Fruit fly (Drosophila melanogaster): ENCODE data around the gene CG4174.
A peak's percentile ranks its signal among the peaks of the same experiment; 100 is the strongest.

The CG4174 gene

dm6 chr3L:18627657-18628455 is 10.1 kb upstream of the CG4174 start:
- TF ChIP-seq CG17801 (GFP tag; optimal IDR thresholded peaks at IDR 0.05; ENCODE audit: partially characterized antibody), result no peak

dm6 chr3L:18626451-18627079 is 8.8 kb upstream of the CG4174 start:
- TF ChIP-seq CG17801 (GFP tag; optimal IDR thresholded peaks at IDR 0.05; ENCODE audit: partially characterized antibody), result no peak

dm6 chr3L:18625786-18626185 is 8.0 kb upstream of the CG4174 start, which contains the start of gene MYPT-75D:
Gene MYPT-75D, plus strand, starts transcription at chr3L:18625959.
- peak; percentile 57 for TF ChIP-seq CG17801 (GFP tag; optimal IDR thresholded peaks at IDR 0.05; ENCODE audit: partially characterized antibody)

dm6 chr3L:18622422-18622739 is 4.6 kb upstream of the CG4174 start, which contains the start of gene bora:
Gene bora, plus strand, starts transcription at chr3L:18622692.
- TF ChIP-seq CG17801 (GFP tag; optimal IDR thresholded peaks at IDR 0.05; ENCODE audit: partially characterized antibody), result no peak

- no peak for TF ChIP-seq CG17801 (GFP tag; optimal IDR thresholded peaks at IDR 0.05; ENCODE audit: partially characterized antibody)
These were observed 4.1 kb upstream of the CG4174 start, which contains the start of gene not for dm6 chr3L:18621735-18622421. Gene not, minus strand, starts transcription at chr3L:18622129.

dm6 chr3L:18620988-18621734 is 3.4 kb upstream of the CG4174 start:
- no peak for TF ChIP-seq CG17801 (GFP tag; optimal IDR thresholded peaks at IDR 0.05; ENCODE audit: partially characterized antibody)

- no peak for TF ChIP-seq CG17801 (GFP tag; optimal IDR thresholded peaks at IDR 0.05; ENCODE audit: partially characterized antibody)
These were observed 6.1 kb downstream of the CG4174 start, which contains the start of gene CG32199 for dm6 chr3L:18611600-18611999. Gene CG32199, plus strand, starts transcription at chr3L:18611900.

dm6 chr3L:18609320-18609719 is 8.4 kb downstream of the CG4174 start, which contains the start of gene CG32201:
Gene CG32201, plus strand, starts transcription at chr3L:18609620.
- TF ChIP-seq CG17801 (GFP tag; optimal IDR thresholded peaks at IDR 0.05; ENCODE audit: partially characterized antibody), result no peak

dm6 chr3L:18607162-18607561 is 10.6 kb downstream of the CG4174 start, which contains the start of gene CG18231:
Gene CG18231, plus strand, starts transcription at chr3L:18607462.
- no peak for TF ChIP-seq CG17801 (GFP tag; optimal IDR thresholded peaks at IDR 0.05; ENCODE audit: partially characterized antibody)

- no peak for TF ChIP-seq CG17801 (GFP tag; optimal IDR thresholded peaks at IDR 0.05; ENCODE audit: partially characterized antibody)
These were observed 12.6 kb downstream of the CG4174 start, which contains the start of gene CG18233 for dm6 chr3L:18605172-18605571. Gene CG18233, plus strand, starts transcription at chr3L:18605472.

dm6 chr3L:18603125-18603524 is 14.6 kb downstream of the CG4174 start, which contains the start of gene CG18234:
Gene CG18234, plus strand, starts transcription at chr3L:18603425.
- no peak for TF ChIP-seq CG17801 (GFP tag; optimal IDR thresholded peaks at IDR 0.05; ENCODE audit: partially characterized antibody)

dm6 chr3L:18593671-18594070 is 24.1 kb downstream of the CG4174 start, which contains the start of gene term:
Gene term, minus strand, starts transcription at chr3L:18593771.
- TF ChIP-seq CG17801 (GFP tag; optimal IDR thresholded peaks at IDR 0.05; ENCODE audit: partially characterized antibody), result no peak

- TF ChIP-seq CG17801 (GFP tag; optimal IDR thresholded peaks at IDR 0.05; ENCODE audit: partially characterized antibody), result no peak
These were observed 29.4 kb downstream of the CG4174 start, which contains the start of gene CG7271 for dm6 chr3L:18588387-18588786. Gene CG7271, plus strand, starts transcription at chr3L:18588759.

dm6 chr3L:18559958-18560357 is 57.8 kb downstream of the CG4174 start, which contains the start of gene AstC-R1:
Gene AstC-R1, plus strand, starts transcription at chr3L:18560258.
- TF ChIP-seq CG17801 (GFP tag; optimal IDR thresholded peaks at IDR 0.05; ENCODE audit: partially characterized antibody), result no peak

Data from ovary, adult (tissue).